Worm (Caenorhabditis elegans) whole organism, young adult: ENCODE measurements around the gene Y38C1AA.19.

Source experiments
- F33H1.4 ChIP-seq: fragments of 200-800 bp; sonication (Bioruptor generic); IDR thresholded peaks from 2 replicates; pipeline ENCODE4 v1.3.6; 2022; ENCODE audit warnings: missing genetic modification reagents, missing genetic modification characterization, missing compliant biosample characterization
- Y53F4B.3 ChIP-seq: fragments of 200-800 bp; sonication (Bioruptor generic); IDR thresholded peaks from 2 replicates; pipeline ENCODE4 v1.3.6; 2022; ENCODE audit warnings: missing genetic modification reagents, missing genetic modification characterization, missing compliant biosample characterization
- ama-1 ChIP-seq, 3 experiments: fragments of 150-350 bp in 1 of 3; sonication (generic microtip) in 2 of 3; optimal IDR thresholded peaks; 2 replicates each; lab custom pipeline; 2014 to 2018; ENCODE audit warnings: missing biosample characterization in 2 of 3, missing genetic modification characterization in 2 of 3, missing genetic modification reagents in 2 of 3
- attf-6 ChIP-seq: fragments of 200-800 bp; sonication (Bioruptor generic); IDR thresholded peaks from 2 replicates; pipeline ENCODE4 v1.3.6; 2022; ENCODE audit warnings: missing genetic modification reagents, missing genetic modification characterization, missing compliant biosample characterization
- cebp-1 ChIP-seq, 2 experiments: fragments of 200-800 bp in 1 of 2; sonication (Bioruptor generic) in 1 of 2; sonication (generic microtip) in 1 of 2; IDR thresholded peaks in 1 of 2; optimal IDR thresholded peaks in 1 of 2; 2 replicates each; pipeline versions ENCODE4 v1.3.6 to Lab custom; 2017 to 2022; ENCODE audit warnings: missing compliant biosample characterization in 2 of 2, missing genetic modification characterization in 2 of 2, mild to moderate bottlenecking in 1 of 2, missing genetic modification reagents in 1 of 2, moderate library complexity in 1 of 2
- nfya-2 ChIP-seq: fragments of 200-800 bp; sonication (Bioruptor generic); IDR thresholded peaks from 2 replicates; pipeline ENCODE4 v1.3.6; 2022; ENCODE audit warnings: missing genetic modification reagents, missing genetic modification characterization, missing compliant biosample characterization
- pha-4 ChIP-seq: fragments of 150-350 bp; sonication (generic microtip); optimal IDR thresholded peaks from 2 replicates; lab custom pipeline; 2014; ENCODE audit warnings: missing biosample characterization, missing genetic modification reagents, missing genetic modification characterization
- unc-62 ChIP-seq: fragments of 150-350 bp; optimal IDR thresholded peaks from 2 replicates; lab custom pipeline; 2014; ENCODE audit warnings: missing biosample characterization, missing genetic modification reagents, missing genetic modification characterization

DNA sequence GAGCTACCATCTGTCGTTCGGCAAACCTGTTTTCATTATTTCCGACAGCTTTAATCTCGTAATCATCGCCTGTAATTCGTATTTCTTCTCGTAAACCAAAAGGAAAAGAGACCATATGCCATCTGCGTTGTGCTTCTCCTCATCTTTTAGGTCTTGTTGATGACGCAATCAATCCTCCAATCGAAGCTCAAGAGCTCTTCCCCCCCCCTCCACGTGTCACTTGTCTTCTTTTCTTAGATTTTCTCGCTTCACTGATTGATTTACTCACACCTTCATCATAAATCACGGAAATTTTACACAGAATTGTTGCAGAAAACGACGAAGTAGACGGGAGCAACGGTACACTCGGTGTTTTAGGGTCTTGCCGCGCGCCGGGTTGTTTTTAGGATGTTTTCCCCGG, 18.7 kb downstream of the Y38C1AA.19 start, which contains the start of gene tcl-2:
- no peak for TF ChIP-seq cebp-1 (GFP tag; IDR thresholded peaks at IDR 0.05; lab: Robert Waterston, UW)
- no peak for TF ChIP-seq cebp-1 (tag; optimal IDR thresholded peaks at IDR 0.05; lab: Kevin White, UChicago)
- no peak for TF ChIP-seq attf-6
- no peak for TF ChIP-seq ama-1 (optimal IDR thresholded peaks at IDR 0.05; lab: Kevin White, UChicago)
- TF ChIP-seq ama-1 (GFP tag; optimal IDR thresholded peaks at IDR 0.05; lab: Kevin White, UChicago) = no peak
- no peak for TF ChIP-seq Y53F4B.3 (GFP tag; lab: Robert Waterston, UW)
- no peak for TF ChIP-seq unc-62
- TF ChIP-seq nfya-2 (GFP tag; lab: Robert Waterston, UW) = no peak
- TF ChIP-seq F33H1.4 (GFP tag; lab: Robert Waterston, UW) = no peak
- TF ChIP-seq pha-4 = no peak
